Fruit fly (Drosophila melanogaster) whole organism, prepupa: ENCODE measurements around the gene CG6678.

Experiments
- CG8319 ChIP-seq: fragments of 200-800 bp; sonication (Bioruptor generic); optimal IDR thresholded peaks from 3 replicates; lab custom pipeline; 2016; ENCODE audit warnings: missing biosample characterization, missing genetic modification characterization
- CG8632 ChIP-seq: fragments of 200-800 bp; sonication (Bioruptor generic); optimal IDR thresholded peaks from 3 replicates; lab custom pipeline; 2016; ENCODE audit warnings: missing biosample characterization, missing genetic modification characterization
- Sox15 ChIP-seq: fragments of 200-800 bp; sonication (Bioruptor generic); optimal IDR thresholded peaks from 3 replicates; lab custom pipeline; 2016; ENCODE audit warnings: missing biosample characterization, missing genetic modification characterization
- dac ChIP-seq: fragments of 200-800 bp; sonication (Bioruptor generic); optimal IDR thresholded peaks from 2 replicates; lab custom pipeline; 2017; ENCODE audit warnings: missing biosample characterization, mild to moderate bottlenecking, missing genetic modification characterization

- TF ChIP-seq CG8632 (no peak), dac (no peak), CG8319 (GFP tag; lab: Kevin White, UChicago) (no peak), Sox15 (GFP tag; lab: Kevin White, UChicago) (no peak)
These were observed at the start of gene CG6678, which contains the start of gene dnd for dm6 chr3R:21886861-21887587.
